Fruit fly (Drosophila melanogaster) whole organism, embryonic: ENCODE measurements around the gene CG31041.

Experiments used
- Awh ChIP-seq: fragments of 200-800 bp; sonication (Bioruptor generic); IDR thresholded peaks from 2 replicates; pipeline ENCODE4, ENCODE4 v1.3.6; 2022; ENCODE audit warnings: missing biosample characterization, missing genetic modification characterization
- CG10209 ChIP-seq: fragments of 200-800 bp; sonication (Bioruptor generic); optimal IDR thresholded peaks from 3 replicates; lab custom pipeline; 2017; ENCODE audit warnings: missing biosample characterization, mild to moderate bottlenecking, missing genetic modification characterization, missing genetic modification reagents
- CG10959 ChIP-seq: fragments of 200-800 bp; sonication (Bioruptor generic); IDR thresholded peaks from 2 replicates; pipeline ENCODE4 v1.3.6; 2022; ENCODE audit warnings: missing biosample characterization, missing genetic modification characterization
- CG11456 ChIP-seq: fragments of 200-800 bp; sonication (Bioruptor generic); IDR thresholded peaks from 3 replicates; pipeline ENCODE4 v1.3.6; 2022; ENCODE audit warnings: missing biosample characterization, missing genetic modification characterization
- CG12659 ChIP-seq: fragments of 200-800 bp; sonication (Bioruptor generic); optimal IDR thresholded peaks from 3 replicates; lab custom pipeline; 2017; ENCODE audit warnings: mild to moderate bottlenecking, missing biosample characterization, missing genetic modification reagents, missing genetic modification characterization
- CG12744 ChIP-seq: fragments of 200-800 bp; sonication (Bioruptor generic); optimal IDR thresholded peaks from 2 replicates; lab custom pipeline; 2016; ENCODE audit warnings: missing biosample characterization, missing genetic modification characterization
- CG16813 ChIP-seq: fragments of 200-800 bp; sonication (Bioruptor generic); IDR thresholded peaks from 3 replicates; pipeline ENCODE4 v1.3.6; 2022; ENCODE audit warnings: missing biosample characterization, missing genetic modification characterization; ENCODE audit not compliant: partially characterized antibody
- CG16815 ChIP-seq: fragments of 200-800 bp; sonication (Bioruptor generic); optimal IDR thresholded peaks from 3 replicates; lab custom pipeline; 2017; ENCODE audit warnings: missing biosample characterization, mild to moderate bottlenecking, missing genetic modification characterization
- CG17328 ChIP-seq: fragments of 200-800 bp; sonication (Bioruptor generic); IDR thresholded peaks from 2 replicates; pipeline ENCODE4 v1.3.6; 2022; ENCODE audit warnings: missing biosample characterization, missing genetic modification characterization
- CG1832 ChIP-seq: fragments of 200-800 bp; sonication (Bioruptor generic); optimal IDR thresholded peaks from 2 replicates; lab custom pipeline; 2017; ENCODE audit warnings: missing biosample characterization, mild to moderate bottlenecking, missing genetic modification characterization, inconsistent platforms
- CG2199 ChIP-seq: fragments of 200-800 bp; sonication (Bioruptor generic); IDR thresholded peaks from 3 replicates; pipeline ENCODE4 v1.3.6; 2022; ENCODE audit warnings: missing biosample characterization, missing genetic modification characterization
- CG30403 ChIP-seq: fragments of 200-800 bp; sonication (Bioruptor generic); optimal IDR thresholded peaks from 3 replicates; lab custom pipeline; 2016; ENCODE audit warnings: missing biosample characterization, missing genetic modification characterization
- CG4424 ChIP-seq: fragments of 200-800 bp; sonication (Bioruptor generic); optimal IDR thresholded peaks from 3 replicates; lab custom pipeline; 2016; ENCODE audit warnings: missing biosample characterization, missing genetic modification characterization
- CG5180 ChIP-seq: fragments of 200-800 bp; sonication (Bioruptor generic); optimal IDR thresholded peaks from 3 replicates; lab custom pipeline; 2017; ENCODE audit warnings: missing biosample characterization, missing genetic modification characterization, mild to moderate bottlenecking, moderate library complexity, missing genetic modification reagents
- CG6254 ChIP-seq: fragments of 200-800 bp; sonication (Bioruptor generic); optimal IDR thresholded peaks from 3 replicates; lab custom pipeline; 2017; ENCODE audit warnings: mild to moderate bottlenecking, missing biosample characterization, missing genetic modification reagents, missing genetic modification characterization
- CG6272 ChIP-seq: fragments of 200-800 bp; sonication (Bioruptor generic); IDR thresholded peaks from 2 replicates; pipeline ENCODE4 v1.3.6; 2022; ENCODE audit warnings: missing biosample characterization, missing genetic modification characterization
- CG6654 ChIP-seq: fragments of 200-800 bp; sonication (Bioruptor generic); optimal IDR thresholded peaks from 2 replicates; lab custom pipeline; 2017; ENCODE audit warnings: missing biosample characterization, mild to moderate bottlenecking, missing genetic modification characterization
- CG6854 ChIP-seq: fragments of 200-800 bp; sonication (Bioruptor generic); optimal IDR thresholded peaks from 3 replicates; lab custom pipeline; 2017; ENCODE audit warnings: missing biosample characterization, mild to moderate bottlenecking, missing genetic modification characterization
- CG7357 ChIP-seq: fragments of 200-800 bp; sonication (Bioruptor generic); IDR thresholded peaks from 3 replicates; pipeline ENCODE4 v1.3.6; 2022; ENCODE audit warnings: missing biosample characterization, missing genetic modification characterization
- CG7372 ChIP-seq: fragments of 200-800 bp; sonication (Bioruptor generic); IDR thresholded peaks from 2 replicates; pipeline ENCODE4 v1.3.6; 2022; ENCODE audit warnings: missing biosample characterization, missing genetic modification characterization
- CG9215 ChIP-seq: fragments of 200-800 bp; sonication (Bioruptor generic); IDR thresholded peaks from 2 replicates; pipeline ENCODE4 v1.3.6; 2022; ENCODE audit warnings: missing biosample characterization, missing genetic modification characterization
- CG9437 ChIP-seq: fragments of 200-800 bp; sonication (Bioruptor generic); optimal IDR thresholded peaks from 2 replicates; lab custom pipeline; 2018; ENCODE audit warnings: missing biosample characterization, mild to moderate bottlenecking, missing genetic modification characterization
- Doc2 ChIP-seq: fragments of 200-800 bp; sonication (Bioruptor generic); IDR thresholded peaks from 2 replicates; pipeline ENCODE4 v1.3.6; 2022; ENCODE audit warnings: missing biosample characterization, missing genetic modification characterization
- Fer3 ChIP-seq: fragments of 200-800 bp; sonication (Bioruptor generic); optimal IDR thresholded peaks from 2 replicates; lab custom pipeline; 2018; ENCODE audit warnings: missing biosample characterization, mild to moderate bottlenecking, missing genetic modification characterization, moderate library complexity
- H2.0 ChIP-seq: fragments of 200-800 bp; sonication (Bioruptor generic); IDR thresholded peaks from 2 replicates; pipeline ENCODE4 v1.3.6; 2022; ENCODE audit warnings: missing biosample characterization, missing genetic modification characterization
- Hmr ChIP-seq: fragments of 200-800 bp; sonication (Bioruptor generic); optimal IDR thresholded peaks from 3 replicates; lab custom pipeline; 2017; ENCODE audit warnings: mild to moderate bottlenecking, missing biosample characterization, missing genetic modification reagents, missing genetic modification characterization
- Hr51 ChIP-seq, 2 experiments: fragments of 200-800 bp; sonication (Bioruptor generic); optimal IDR thresholded peaks; 2 replicates in 1 of 2; 3 replicates in 1 of 2; lab custom pipeline; 2016 to 2018; ENCODE audit warnings: missing biosample characterization in 2 of 2, missing genetic modification characterization in 2 of 2, mild to moderate bottlenecking in 1 of 2, moderate library complexity in 1 of 2
- Meics ChIP-seq: fragments of 200-800 bp; sonication (Bioruptor generic); optimal IDR thresholded peaks from 2 replicates; lab custom pipeline; 2017; ENCODE audit warnings: missing biosample characterization, mild to moderate bottlenecking, missing genetic modification characterization
- NC2β ChIP-seq: fragments of 200-800 bp; sonication (Bioruptor generic); optimal IDR thresholded peaks from 2 replicates; lab custom pipeline; 2016; ENCODE audit warnings: missing biosample characterization, missing genetic modification characterization
- Oli ChIP-seq: fragments of 200-800 bp; sonication (Bioruptor generic); optimal IDR thresholded peaks from 2 replicates; lab custom pipeline; 2018; ENCODE audit warnings: missing biosample characterization, mild to moderate bottlenecking, missing genetic modification characterization, moderate library complexity
- Pdp1 ChIP-seq, 2 experiments: fragments of 200-800 bp; sonication (Bioruptor generic); optimal IDR thresholded peaks; 3 replicates each; lab custom pipeline; 2016; ENCODE audit warnings: missing biosample characterization in 2 of 2, missing genetic modification characterization in 2 of 2, mild to moderate bottlenecking in 1 of 2, moderate library complexity in 1 of 2
- Sox100B ChIP-seq: fragments of 200-800 bp; sonication (Bioruptor generic); optimal IDR thresholded peaks from 3 replicates; lab custom pipeline; 2018; ENCODE audit warnings: missing biosample characterization, mild to moderate bottlenecking, missing genetic modification characterization
- Spps ChIP-seq: fragments of 200-800 bp; sonication (Bioruptor generic); optimal IDR thresholded peaks from 2 replicates; lab custom pipeline; 2018; ENCODE audit warnings: missing biosample characterization, mild to moderate bottlenecking, missing genetic modification characterization
- Sry-β ChIP-seq: fragments of 200-800 bp; sonication (Bioruptor generic); optimal IDR thresholded peaks from 2 replicates; lab custom pipeline; 2018; ENCODE audit warnings: missing biosample characterization, mild to moderate bottlenecking, missing genetic modification characterization, moderate library complexity
- Ssrp ChIP-seq: fragments of 200-800 bp; sonication (Bioruptor generic); optimal IDR thresholded peaks from 2 replicates; lab custom pipeline; 2018; ENCODE audit warnings: missing biosample characterization, mild to moderate bottlenecking, missing genetic modification characterization, moderate library complexity
- Vsx1 ChIP-seq: fragments of 200-800 bp; sonication (Bioruptor generic); optimal IDR thresholded peaks from 2 replicates; lab custom pipeline; 2017; ENCODE audit warnings: missing biosample characterization, mild to moderate bottlenecking, missing genetic modification characterization, missing genetic modification reagents
- ac ChIP-seq: fragments of 200-800 bp; sonication (Bioruptor generic); optimal IDR thresholded peaks from 3 replicates; lab custom pipeline; 2017; ENCODE audit warnings: missing biosample characterization, mild to moderate bottlenecking, missing genetic modification characterization
- chn ChIP-seq: fragments of 200-800 bp; sonication (Bioruptor generic); optimal IDR thresholded peaks from 2 replicates; lab custom pipeline; 2016; ENCODE audit warnings: missing biosample characterization, missing genetic modification characterization
- corto ChIP-seq: fragments of 200-800 bp; sonication (Bioruptor generic); optimal IDR thresholded peaks from 2 replicates; lab custom pipeline; 2016; ENCODE audit warnings: missing biosample characterization, mild to moderate bottlenecking, missing genetic modification characterization, moderate library complexity
- en ChIP-seq: fragments of 200-800 bp; sonication (Bioruptor generic); optimal IDR thresholded peaks from 2 replicates; lab custom pipeline; 2016; ENCODE audit warnings: missing biosample characterization, missing genetic modification characterization
- her ChIP-seq: fragments of 200-800 bp; sonication (Bioruptor generic); optimal IDR thresholded peaks from 2 replicates; lab custom pipeline; 2016; ENCODE audit warnings: missing biosample characterization, missing genetic modification characterization
- kni ChIP-seq: fragments of 200-800 bp; sonication (Bioruptor generic); optimal IDR thresholded peaks from 3 replicates; lab custom pipeline; 2017; ENCODE audit warnings: mild to moderate bottlenecking, missing biosample characterization, missing genetic modification reagents, missing genetic modification characterization
- lilli ChIP-seq: fragments of 200-800 bp; sonication (Bioruptor generic); optimal IDR thresholded peaks from 3 replicates; lab custom pipeline; 2016; ENCODE audit warnings: missing biosample characterization, missing genetic modification characterization
- mam ChIP-seq: fragments of 200-800 bp; sonication (Bioruptor generic); optimal IDR thresholded peaks from 3 replicates; lab custom pipeline; 2016; ENCODE audit warnings: missing biosample characterization, missing genetic modification characterization
- nerfin-1 ChIP-seq: fragments of 200-800 bp; sonication (Bioruptor generic); optimal IDR thresholded peaks from 3 replicates; lab custom pipeline; 2019; ENCODE audit warnings: missing biosample characterization, mild to moderate bottlenecking, missing genetic modification characterization, moderate library complexity
- scrt ChIP-seq: fragments of 200-800 bp; sonication (Bioruptor generic); optimal IDR thresholded peaks from 2 replicates; lab custom pipeline; 2018; ENCODE audit warnings: missing biosample characterization, mild to moderate bottlenecking, missing genetic modification characterization, moderate library complexity
- sisA ChIP-seq: fragments of 200-800 bp; sonication (Bioruptor generic); IDR thresholded peaks from 2 replicates; pipeline ENCODE4 v1.3.6; 2022; ENCODE audit warnings: missing biosample characterization, missing genetic modification characterization
- stc ChIP-seq: fragments of 200-800 bp; sonication (Bioruptor generic); IDR thresholded peaks from 2 replicates; pipeline ENCODE4 v1.3.6; 2022; ENCODE audit warnings: missing biosample characterization, missing genetic modification characterization
- ttk ChIP-seq: fragments of 200-800 bp; sonication (Bioruptor generic); IDR thresholded peaks from 2 replicates; pipeline ENCODE4 v2.1.2; 2022; ENCODE audit warnings: missing biosample characterization, missing genetic modification characterization

Gene CG31041

DNA sequence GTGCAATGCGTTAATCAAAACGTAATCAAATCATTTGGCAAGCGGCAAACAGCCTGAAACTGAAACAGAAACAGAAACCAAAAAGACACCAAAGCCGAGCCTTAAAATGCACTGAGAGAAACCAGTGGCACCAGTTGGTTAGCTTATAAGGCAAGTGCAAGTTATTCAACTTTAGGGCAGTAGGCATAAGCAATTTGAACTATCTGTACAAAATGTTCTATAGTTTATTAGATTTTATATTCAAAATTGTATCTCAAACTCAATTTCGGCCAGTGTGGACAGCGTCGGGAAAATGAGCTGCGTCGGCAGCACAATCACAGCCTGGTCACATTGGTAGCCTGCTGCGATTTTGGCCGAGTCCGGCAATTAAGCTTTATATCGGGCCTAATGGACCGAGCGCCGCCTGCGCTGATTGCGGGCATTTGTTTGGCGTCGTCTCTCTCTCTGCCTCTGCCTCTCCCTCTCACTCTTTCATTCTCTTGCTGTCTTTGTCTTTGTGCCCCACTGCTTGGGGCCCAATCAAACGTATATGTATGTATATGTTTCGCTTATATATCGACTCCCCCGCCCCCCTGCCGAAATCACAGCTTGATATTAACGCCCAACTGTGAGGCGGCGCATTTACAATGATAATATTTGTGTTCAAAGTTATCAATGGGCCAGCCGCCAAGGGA lies 23.6 kb downstream of the CG31041 start (continued):
- TF ChIP-seq CG30403 (GFP tag; lab: Kevin White, UChicago) (peak; percentile 56), ac (GFP tag; lab: Kevin White, UChicago) (peak; percentile 22), Awh (GFP tag; lab: Robert Waterston, UW) (peak; percentile 98), CG4424 (GFP tag; lab: Kevin White, UChicago) (peak; percentile 69), CG9437 (GFP tag; lab: Kevin White, UChicago) (peak; percentile 21), Hr51 (GFP tag; optimal IDR thresholded peaks at IDR 0.05; lab: Kevin White, UChicago) (peak; percentile 30 to 52), Meics (GFP tag; lab: Kevin White, UChicago) (peak; percentile 37), CG10209 (GFP tag; lab: Kevin White, UChicago) (peak; percentile 44), CG6654 (GFP tag; lab: Kevin White, UChicago) (peak; percentile 48), Hmr (GFP tag; lab: Kevin White, UChicago) (no peak), CG10959 (GFP tag; lab: Robert Waterston, UW) (peak; percentile 87), stc (GFP tag; lab: Robert Waterston, UW) (peak; percentile 19; the same call in 1 of the 2 replicates), Oli (tag; lab: Kevin White, UChicago) (peak; percentile 74), CG1832 (GFP tag; lab: Kevin White, UChicago) (peak; percentile 60), CG6854 (GFP tag; lab: Kevin White, UChicago) (no peak), CG12659 (GFP tag; lab: Kevin White, UChicago) (peak; percentile 29), CG9215 (GFP tag; lab: Robert Waterston, UW) (no peak), CG7357 (GFP tag; lab: Robert Waterston, UW) (peak; percentile 21; the same call in 1 of the 3 replicates), CG5180 (peak; percentile 29), Ssrp (tag; lab: Kevin White, UChicago) (peak; percentile 70), mam (GFP tag; lab: Kevin White, UChicago) (peak; percentile 11), CG7372 (GFP tag; lab: Robert Waterston, UW) (no peak), Fer3 (tag; lab: Kevin White, UChicago) (peak; percentile 5), Sry-β (GFP tag; lab: Kevin White, UChicago) (no peak), NC2β (GFP tag; lab: Kevin White, UChicago) (peak; percentile 38), corto (GFP tag; lab: Kevin White, UChicago) (peak; percentile 37), ttk (0 out of 2 replicates have a peak, but pooled peaks have one; percentile 52), her (no peak), CG16815 (GFP tag; lab: Kevin White, UChicago) (peak; percentile 74), CG12744 (no peak), CG6254 (peak; percentile 49), Spps (tag; lab: Kevin White, UChicago) (peak; percentile 52), chn (GFP tag; lab: Kevin White, UChicago) (peak; percentile 68), nerfin-1 (tag; lab: Kevin White, UChicago) (peak; percentile 56), H2.0 (GFP tag; lab: Robert Waterston, UW) (peak; percentile 74), lilli (peak; percentile 44), CG6272 (peak; percentile 61), Doc2 (GFP tag; lab: Robert Waterston, UW) (no peak), CG11456 (0 out of 3 replicates have a peak, but pooled peaks have one; percentile 42), Pdp1 (GFP tag; optimal IDR thresholded peaks at IDR 0.05; lab: Kevin White, UChicago) (peak; percentile 57 to 61), Sox100B (peak; percentile 45), en (peak; percentile 20), scrt (GFP tag; lab: Kevin White, UChicago) (peak; percentile 22), CG16813 (GFP tag; lab: Robert Waterston, UW) (no peak), CG2199 (GFP tag; lab: Robert Waterston, UW) (0 out of 3 replicates have a peak, but pooled peaks have one; percentile 36), kni (GFP tag; lab: Kevin White, UChicago) (peak; percentile 50), sisA (GFP tag; lab: Robert Waterston, UW) (peak; percentile 76), Vsx1 (GFP tag; lab: Kevin White, UChicago) (no peak), CG17328 (peak; percentile 85)
